Worm (Caenorhabditis elegans) whole organism, early embryonic: Measurements from ENCODE around the gene F08F3.6.
"Not testable (repeated sequence)": the region's sequence is repeated elsewhere in the genome, so short reads cannot be mapped to it uniquely, and the experiment has no call there.

ENCODE experiments used
- B0310.2 ChIP-seq: sonication (generic microtip); optimal IDR thresholded peaks from 2 replicates; lab custom pipeline; 2016; ENCODE audit warnings: mild to moderate bottlenecking, missing genetic modification characterization, missing compliant biosample characterization
- F13C5.2 ChIP-seq: sonication (generic microtip); optimal IDR thresholded peaks from 2 replicates; lab custom pipeline; 2017; ENCODE audit warnings: mild to moderate bottlenecking, missing genetic modification characterization, inconsistent platforms, missing compliant biosample characterization
- aly-1 ChIP-seq: sonication (generic microtip); optimal IDR thresholded peaks from 2 replicates; lab custom pipeline; 2016; ENCODE audit warnings: missing genetic modification characterization, missing compliant biosample characterization
- ama-1 ChIP-seq: fragments of 150-350 bp; optimal IDR thresholded peaks from 2 replicates; lab custom pipeline; 2014
- ceh-13 ChIP-seq: fragments of 200-800 bp; sonication (Bioruptor generic); optimal IDR thresholded peaks from 2 replicates; lab custom pipeline; 2018; ENCODE audit warnings: mild to moderate bottlenecking, missing genetic modification characterization, missing compliant biosample characterization
- ceh-36 ChIP-seq: sonication (generic microtip); optimal IDR thresholded peaks from 2 replicates; lab custom pipeline; 2016; ENCODE audit warnings: missing genetic modification characterization, inconsistent platforms, missing compliant biosample characterization
- ets-7 ChIP-seq: sonication (generic microtip); optimal IDR thresholded peaks from 2 replicates; lab custom pipeline; 2016; ENCODE audit warnings: missing genotype, missing genetic modification characterization, missing compliant biosample characterization
- flt-1 ChIP-seq: fragments of 200-800 bp; sonication (Bioruptor generic); IDR thresholded peaks from 2 replicates; pipeline ENCODE4 v1.3.6; 2022; ENCODE audit warnings: missing genetic modification characterization, missing compliant biosample characterization
- hmbx-1 ChIP-seq: sonication (generic microtip); optimal IDR thresholded peaks from 2 replicates; lab custom pipeline; 2016; ENCODE audit warnings: mild to moderate bottlenecking, missing genetic modification characterization, missing compliant biosample characterization
- hmg-4 ChIP-seq: fragments of 200-800 bp; sonication (Bioruptor generic); optimal IDR thresholded peaks from 2 replicates; lab custom pipeline; 2018; ENCODE audit warnings: mild to moderate bottlenecking, missing genetic modification characterization, missing compliant biosample characterization
- hnd-1 ChIP-seq: sonication (generic microtip); optimal IDR thresholded peaks from 2 replicates; lab custom pipeline; 2016; ENCODE audit warnings: missing genetic modification characterization, missing compliant biosample characterization
- pes-1 ChIP-seq: fragments of 200-800 bp; sonication (Bioruptor generic); IDR thresholded peaks from 2 replicates; pipeline ENCODE4 v1.3.6; 2022; ENCODE audit warnings: missing genetic modification reagents, missing genetic modification characterization, missing compliant biosample characterization
- scrt-1 ChIP-seq: fragments of 200-800 bp; sonication (Bioruptor generic); IDR thresholded peaks from 2 replicates; pipeline ENCODE4 v1.3.6; 2022; ENCODE audit warnings: missing genetic modification characterization, missing compliant biosample characterization
- sea-1 ChIP-seq: fragments of 200-800 bp; sonication (Bioruptor generic); conservative IDR thresholded peaks from 2 replicates; pipeline ENCODE4 v1.3.6; 2022; ENCODE audit warnings: missing genetic modification characterization, missing compliant biosample characterization
- tbx-11 ChIP-seq: fragments of 200-800 bp; sonication (Bioruptor generic); IDR thresholded peaks from 2 replicates; pipeline ENCODE4 v1.3.6; 2022; ENCODE audit warnings: missing genetic modification characterization, missing compliant biosample characterization
- tbx-37 ChIP-seq: fragments of 200-800 bp; sonication (Bioruptor generic); conservative IDR thresholded peaks from 2 replicates; pipeline ENCODE4 v1.3.6; 2022; ENCODE audit warnings: missing genetic modification reagents, missing genetic modification characterization, missing compliant biosample characterization
- tra-4 ChIP-seq: sonication (generic microtip); optimal IDR thresholded peaks from 2 replicates; lab custom pipeline; 2017; ENCODE audit warnings: missing genetic modification characterization, missing compliant biosample characterization

F08F3.6 gene

DNA sequence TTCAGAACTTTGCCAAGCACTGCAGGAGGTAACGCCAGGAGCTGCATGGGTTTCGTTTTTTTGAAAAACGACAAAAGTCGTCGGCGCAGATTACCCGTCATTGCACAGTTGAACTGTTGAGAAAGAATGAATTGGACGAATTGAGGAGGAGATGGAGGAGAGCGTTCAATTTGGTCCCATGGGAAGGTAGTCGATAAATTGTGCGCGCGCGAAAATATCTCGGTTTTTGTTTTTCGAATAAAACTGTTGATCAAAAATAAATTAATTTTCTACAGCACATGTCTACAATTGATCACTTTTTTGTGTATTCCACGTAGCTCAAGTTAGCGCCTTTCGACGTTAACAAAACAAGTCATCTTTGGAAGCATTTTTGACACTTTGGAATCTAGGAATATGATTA lies at the start of gene F08F3.6:
TSS of gene F08F3.6 (minus strand) at position 153 of the 400 bp plus-strand sequence.
- no peak for TF ChIP-seq sea-1 (GFP tag; lab: Robert Waterston, UW)
- TF ChIP-seq tbx-11 (GFP tag; lab: Robert Waterston, UW): no peak
- TF ChIP-seq hmbx-1 (tag; lab: Kevin White, UChicago): no peak
- TF ChIP-seq aly-1 (tag; lab: Kevin White, UChicago): no peak
- TF ChIP-seq ets-7 (tag; lab: Kevin White, UChicago): no peak
- no peak for TF ChIP-seq B0310.2 (tag; lab: Kevin White, UChicago)
- TF ChIP-seq ceh-36 (tag; lab: Kevin White, UChicago): no peak
- no peak for TF ChIP-seq tra-4 (tag; lab: Kevin White, UChicago)
- no peak for TF ChIP-seq flt-1 (GFP tag; lab: Robert Waterston, UW)
- TF ChIP-seq ama-1 (lab: Kevin White, UChicago): no peak
- no peak for TF ChIP-seq F13C5.2
- no peak for TF ChIP-seq hnd-1 (tag; lab: Kevin White, UChicago)
- no peak for TF ChIP-seq tbx-37
- TF ChIP-seq pes-1 (GFP tag; lab: Robert Waterston, UW): no peak
- TF ChIP-seq hmg-4 (GFP tag; lab: Kevin White, UChicago): no peak
- no peak for TF ChIP-seq ceh-13
- no peak for TF ChIP-seq scrt-1 (GFP tag; lab: Robert Waterston, UW)

DNA sequence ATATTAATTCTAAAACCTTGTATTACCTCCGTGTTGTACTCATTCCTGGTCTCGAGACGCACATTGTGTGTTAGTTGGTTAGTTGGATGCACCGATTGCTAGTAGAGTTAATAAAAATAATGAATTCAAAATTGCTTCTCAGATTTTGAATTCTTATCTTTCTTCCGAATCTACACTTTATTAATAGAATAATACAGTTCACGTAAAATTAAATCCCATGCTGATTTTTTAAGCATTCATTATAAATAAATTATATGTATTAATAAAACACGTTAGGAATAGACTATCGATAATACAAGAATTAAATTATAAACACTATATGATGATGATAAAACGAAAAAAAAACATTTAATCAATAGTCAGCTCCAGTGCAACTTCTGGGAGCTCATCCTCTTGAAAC lies 48.6 kb upstream of the F08F3.6 start, which contains the start of gene ZC317.6:
TSS of gene ZC317.6 (minus strand) at position 101 of the 400 bp plus-strand sequence.
- not testable (repeated sequence) for TF ChIP-seq hmbx-1, hnd-1, ceh-36 (tag; lab: Kevin White, UChicago)

DNA sequence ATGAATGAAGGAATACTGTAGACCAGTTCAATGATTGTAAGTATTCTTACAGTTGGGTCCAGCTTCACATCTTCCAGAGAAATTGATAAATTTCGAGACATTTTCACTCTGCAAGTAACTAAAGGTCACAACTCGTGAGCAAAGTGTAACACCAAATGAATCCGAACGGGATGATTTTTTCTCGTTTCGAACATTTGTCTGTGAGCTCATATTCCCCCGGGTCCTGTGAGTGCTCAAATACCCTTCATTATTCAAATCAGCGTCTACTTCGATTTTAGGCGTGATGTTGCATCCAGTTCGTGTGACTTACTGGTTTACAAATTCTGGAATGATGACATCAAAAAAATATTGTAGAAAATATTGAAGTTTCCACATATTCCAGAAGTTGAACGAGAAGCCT lies 45.5 kb upstream of the F08F3.6 start, which contains the start of gene srg-68:
TSS of gene srg-68 (minus strand) at position 101 of the 400 bp plus-strand sequence.
- no peak for TF ChIP-seq ceh-13
- no peak for TF ChIP-seq hmg-4 (GFP tag; lab: Kevin White, UChicago)
- no peak for TF ChIP-seq tbx-11 (GFP tag; lab: Robert Waterston, UW)
- no peak for TF ChIP-seq hmbx-1 (tag; lab: Kevin White, UChicago)
- TF ChIP-seq tbx-37: no peak
- no peak for TF ChIP-seq B0310.2 (tag; lab: Kevin White, UChicago)

DNA sequence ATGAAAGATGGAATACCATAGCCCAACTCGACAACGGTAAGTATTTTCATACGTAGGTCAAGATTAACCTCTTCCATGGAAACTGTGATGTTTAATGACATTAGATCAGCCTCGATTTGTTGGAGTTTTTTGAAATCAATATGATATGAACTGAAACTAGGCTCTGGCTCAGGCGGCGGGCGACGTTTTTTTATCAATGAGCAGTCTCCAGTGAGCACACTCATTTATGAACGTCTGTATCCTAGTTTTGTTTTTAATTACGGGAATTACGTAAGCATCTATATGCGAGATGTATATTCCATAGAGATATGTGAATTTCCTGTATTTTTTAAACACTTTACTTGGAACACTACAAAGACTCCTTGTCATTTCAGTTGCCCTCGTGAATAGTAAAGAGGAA lies 43.0 kb upstream of the F08F3.6 start, which contains the start of gene srg-67:
TSS of gene srg-67 (minus strand) at position 101 of the 400 bp plus-strand sequence.
- TF ChIP-seq flt-1 (GFP tag; lab: Robert Waterston, UW) (no peak), tbx-37 (no peak), hnd-1 (tag; lab: Kevin White, UChicago) (no peak), tra-4 (tag; lab: Kevin White, UChicago) (no peak), hmg-4 (GFP tag; lab: Kevin White, UChicago) (no peak), B0310.2 (tag; lab: Kevin White, UChicago) (no peak), F13C5.2 (no peak), sea-1 (GFP tag; lab: Robert Waterston, UW) (no peak), ceh-36 (tag; lab: Kevin White, UChicago) (no peak), ama-1 (lab: Kevin White, UChicago) (no peak), tbx-11 (GFP tag; lab: Robert Waterston, UW) (no peak), pes-1 (GFP tag; lab: Robert Waterston, UW) (no peak), scrt-1 (GFP tag; lab: Robert Waterston, UW) (no peak), ets-7 (tag; lab: Kevin White, UChicago) (no peak), hmbx-1 (tag; lab: Kevin White, UChicago) (no peak), ceh-13 (no peak), aly-1 (tag; lab: Kevin White, UChicago) (no peak)

DNA sequence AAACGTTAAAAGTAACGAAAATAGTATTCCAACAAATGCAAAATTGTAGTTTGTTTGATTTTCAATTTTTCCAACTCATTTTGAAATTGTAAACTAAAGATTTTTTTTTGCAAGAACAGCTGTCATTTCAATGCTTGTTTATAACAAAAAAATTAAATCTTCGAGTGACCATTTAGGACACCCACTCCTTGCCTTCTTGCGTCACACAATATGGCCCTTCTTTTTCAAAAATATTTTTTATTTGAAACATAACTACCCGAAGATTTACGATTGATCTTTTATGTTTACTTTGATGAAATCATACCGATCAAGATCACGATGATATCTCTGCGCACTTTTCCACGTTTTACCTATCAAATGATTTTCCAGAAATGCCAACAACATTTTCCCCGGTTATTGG lies 39.9 kb upstream of the F08F3.6 start, which contains the start of gene ZC317.2:
TSS of gene ZC317.2 (plus strand) at position 301 of the 400 bp plus-strand sequence.
- TF ChIP-seq hmg-4 (GFP tag; lab: Kevin White, UChicago): no peak
- TF ChIP-seq hmbx-1 (tag; lab: Kevin White, UChicago): no peak
- TF ChIP-seq ets-7 (tag; lab: Kevin White, UChicago): no peak
- TF ChIP-seq aly-1 (tag; lab: Kevin White, UChicago): no peak
- TF ChIP-seq tbx-11 (GFP tag; lab: Robert Waterston, UW): no peak
- no peak for TF ChIP-seq scrt-1 (GFP tag; lab: Robert Waterston, UW)
- TF ChIP-seq sea-1 (GFP tag; lab: Robert Waterston, UW): no peak
- no peak for TF ChIP-seq pes-1 (GFP tag; lab: Robert Waterston, UW)
- no peak for TF ChIP-seq ceh-36 (tag; lab: Kevin White, UChicago)
- no peak for TF ChIP-seq B0310.2 (tag; lab: Kevin White, UChicago)
- TF ChIP-seq ama-1 (lab: Kevin White, UChicago): no peak
- no peak for TF ChIP-seq ceh-13
- TF ChIP-seq tra-4 (tag; lab: Kevin White, UChicago): no peak
- TF ChIP-seq F13C5.2: no peak
- no peak for TF ChIP-seq hnd-1 (tag; lab: Kevin White, UChicago)
- no peak for TF ChIP-seq tbx-37
- TF ChIP-seq flt-1 (GFP tag; lab: Robert Waterston, UW): no peak

DNA sequence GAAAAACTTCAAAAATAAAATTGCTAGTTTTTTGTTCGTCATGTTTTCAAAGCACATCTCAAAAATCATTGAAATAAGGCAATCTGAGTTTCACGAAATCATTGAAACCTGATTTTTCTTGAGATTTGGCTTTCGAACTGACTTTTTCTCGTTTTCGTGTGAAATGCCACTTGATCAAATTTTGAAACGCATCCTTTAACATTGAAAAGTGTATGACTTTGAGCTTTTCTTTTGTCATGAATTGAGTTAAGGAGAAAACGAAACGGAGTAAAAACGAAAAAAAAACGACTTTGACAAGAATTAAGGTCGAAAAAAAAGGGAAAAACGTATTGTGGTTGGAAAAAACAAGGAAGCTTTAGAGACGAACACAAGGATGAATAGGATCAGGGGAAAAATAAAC lies 35.1 kb upstream of the F08F3.6 start:
- TF ChIP-seq hnd-1 (tag; lab: Kevin White, UChicago) (no peak), B0310.2 (tag; lab: Kevin White, UChicago) (no peak), pes-1 (GFP tag; lab: Robert Waterston, UW) (no peak), ceh-13 (no peak), sea-1 (GFP tag; lab: Robert Waterston, UW) (no peak), tbx-11 (GFP tag; lab: Robert Waterston, UW) (no peak), F13C5.2 (no peak), flt-1 (GFP tag; lab: Robert Waterston, UW) (no peak), tbx-37 (no peak), hmbx-1 (tag; lab: Kevin White, UChicago) (no peak), ets-7 (tag; lab: Kevin White, UChicago) (no peak), ama-1 (lab: Kevin White, UChicago) (no peak), scrt-1 (GFP tag; lab: Robert Waterston, UW) (no peak), aly-1 (tag; lab: Kevin White, UChicago) (no peak)

DNA sequence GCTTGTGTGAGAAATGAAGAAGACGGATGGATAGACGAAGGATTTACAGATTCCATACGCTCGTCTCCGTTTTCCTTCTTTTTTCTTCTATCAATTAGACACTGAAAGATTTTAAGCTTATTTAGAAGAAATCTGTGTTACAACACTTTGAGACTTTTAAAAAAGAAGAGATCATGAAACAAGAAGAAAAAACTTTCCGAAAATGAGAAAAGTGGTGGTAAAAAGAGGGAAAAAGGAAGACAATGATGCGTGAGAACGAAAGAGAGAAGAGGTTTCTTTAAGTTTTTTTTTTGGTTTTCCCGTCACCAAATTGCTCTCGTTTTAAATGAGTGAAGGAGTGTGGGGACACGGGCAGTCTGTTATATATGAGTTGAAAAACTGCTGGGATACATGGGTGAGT lies 33.7 kb upstream of the F08F3.6 start, which contains the start of gene glc-3:
TSS of gene glc-3 (minus strand) at position 101 of the 400 bp plus-strand sequence.
- TF ChIP-seq hnd-1 (tag; lab: Kevin White, UChicago) (no peak), flt-1 (GFP tag; lab: Robert Waterston, UW) (no peak), pes-1 (GFP tag; lab: Robert Waterston, UW) (no peak), tbx-11 (GFP tag; lab: Robert Waterston, UW) (no peak), sea-1 (GFP tag; lab: Robert Waterston, UW) (no peak), ama-1 (lab: Kevin White, UChicago) (no peak), scrt-1 (GFP tag; lab: Robert Waterston, UW) (no peak), ets-7 (tag; lab: Kevin White, UChicago) (no peak), ceh-13 (no peak), tbx-37 (no peak), aly-1 (tag; lab: Kevin White, UChicago) (no peak), hmbx-1 (tag; lab: Kevin White, UChicago) (no peak)
